Worm (Caenorhabditis elegans) whole organism, mixed stage, embryonic: ENCODE measurements around the gene hum-4.

Experiments used
- M03D4.4 ChIP-seq: sonication (generic microtip); optimal IDR thresholded peaks from 2 replicates; lab custom pipeline; 2017; ENCODE audit warnings: mild to moderate bottlenecking, missing genetic modification characterization, missing compliant biosample characterization
- blmp-1 ChIP-seq: fragments of 150-350 bp; optimal IDR thresholded peaks from 2 replicates; lab custom pipeline; 2014; ENCODE audit warnings: missing biosample characterization, missing genetic modification characterization
- ceh-39 ChIP-seq: fragments of 150-350 bp; optimal IDR thresholded peaks from 2 replicates; lab custom pipeline; 2014; ENCODE audit warnings: missing biosample characterization, missing genetic modification characterization
- ceh-43 ChIP-seq: fragments of 200-800 bp; sonication (Bioruptor generic); optimal IDR thresholded peaks from 2 replicates; lab custom pipeline; 2018; ENCODE audit warnings: mild to moderate bottlenecking, missing genetic modification characterization, moderate library complexity, missing compliant biosample characterization
- ceh-83 ChIP-seq: fragments of 200-800 bp; sonication (Bioruptor generic); optimal IDR thresholded peaks from 2 replicates; lab custom pipeline; 2018; ENCODE audit warnings: mild to moderate bottlenecking, missing genetic modification characterization, missing compliant biosample characterization
- ces-1 ChIP-seq: fragments of 150-350 bp; optimal IDR thresholded peaks from 2 replicates; lab custom pipeline; 2014; ENCODE audit warnings: missing biosample characterization, missing genetic modification reagents, missing genetic modification characterization
- cnd-1 ChIP-seq: fragments of 200-800 bp; sonication (Bioruptor generic); optimal IDR thresholded peaks from 2 replicates; lab custom pipeline; 2018; ENCODE audit warnings: mild to moderate bottlenecking, missing genetic modification characterization, missing compliant biosample characterization
- drap-1 ChIP-seq: fragments of 200-800 bp; sonication (Bioruptor generic); optimal IDR thresholded peaks from 3 replicates; lab custom pipeline; 2018; ENCODE audit warnings: mild to moderate bottlenecking, missing genetic modification characterization, missing compliant biosample characterization
- elt-1 ChIP-seq: sonication (generic microtip); optimal IDR thresholded peaks from 2 replicates; lab custom pipeline; 2017; ENCODE audit warnings: missing genetic modification characterization, mild to moderate bottlenecking, missing compliant biosample characterization, antibody characterized with exemption, moderate library complexity, borderline replicate concordance; ENCODE audit not compliant: insufficient read depth
- elt-3 ChIP-seq: fragments of 150-350 bp; optimal IDR thresholded peaks from 2 replicates; lab custom pipeline; 2014; ENCODE audit warnings: missing biosample characterization, missing genetic modification characterization
- flh-1 ChIP-seq: fragments of 200-800 bp; sonication (Bioruptor generic); optimal IDR thresholded peaks from 2 replicates; lab custom pipeline; 2018; ENCODE audit warnings: mild to moderate bottlenecking, missing genetic modification characterization, moderate library complexity, missing compliant biosample characterization
- ham-2 ChIP-seq: fragments of 200-800 bp; sonication (Bioruptor generic); optimal IDR thresholded peaks from 2 replicates; lab custom pipeline; 2018; ENCODE audit warnings: mild to moderate bottlenecking, missing genetic modification characterization, missing compliant biosample characterization
- hlh-1 ChIP-seq: fragments of 150-350 bp; optimal IDR thresholded peaks from 2 replicates; lab custom pipeline; 2014; ENCODE audit warnings: missing biosample characterization, missing genetic modification reagents, missing genetic modification characterization
- lin-13 ChIP-seq: fragments of 150-350 bp; optimal IDR thresholded peaks from 2 replicates; lab custom pipeline; 2014; ENCODE audit warnings: missing biosample characterization, missing genetic modification characterization
- lin-32 ChIP-seq: fragments of 200-800 bp; sonication (Bioruptor generic); optimal IDR thresholded peaks from 2 replicates; lab custom pipeline; 2018; ENCODE audit warnings: mild to moderate bottlenecking, missing genetic modification characterization, missing compliant biosample characterization
- lsy-2 ChIP-seq: fragments of 150-350 bp; optimal IDR thresholded peaks from 2 replicates; lab custom pipeline; 2014; ENCODE audit warnings: missing biosample characterization, missing genetic modification characterization
- mab-5 ChIP-seq: fragments of 150-350 bp; optimal IDR thresholded peaks from 2 replicates; lab custom pipeline; 2014; ENCODE audit warnings: missing biosample characterization, missing genetic modification characterization
- mep-1 ChIP-seq: fragments of 150-350 bp; optimal IDR thresholded peaks from 2 replicates; lab custom pipeline; 2017; ENCODE audit warnings: missing biosample characterization, missing genetic modification reagents, missing genetic modification characterization, inconsistent platforms
- mls-2 ChIP-seq: sonication (generic microtip); optimal IDR thresholded peaks from 2 replicates; lab custom pipeline; 2016; ENCODE audit warnings: mild to moderate bottlenecking, missing genetic modification characterization, moderate library complexity, missing compliant biosample characterization
- nhr-12 ChIP-seq: fragments of 150-350 bp; optimal IDR thresholded peaks from 2 replicates; lab custom pipeline; 2014; ENCODE audit warnings: missing biosample characterization, missing genetic modification characterization
- nhr-2 ChIP-seq: fragments of 150-350 bp; optimal IDR thresholded peaks from 2 replicates; lab custom pipeline; 2014; ENCODE audit warnings: missing biosample characterization, missing genetic modification characterization
- nhr-237 ChIP-seq: fragments of 150-350 bp; optimal IDR thresholded peaks from 2 replicates; lab custom pipeline; 2014; ENCODE audit warnings: missing biosample characterization, missing genetic modification characterization
- nhr-28 ChIP-seq: fragments of 150-350 bp; optimal IDR thresholded peaks from 2 replicates; lab custom pipeline; 2014; ENCODE audit warnings: missing biosample characterization, missing genetic modification characterization
- sem-2 ChIP-seq: fragments of 200-800 bp; sonication (Bioruptor generic); optimal IDR thresholded peaks from 2 replicates; lab custom pipeline; 2018; ENCODE audit warnings: mild to moderate bottlenecking, missing genetic modification characterization, missing compliant biosample characterization
- snpc-4 ChIP-seq: fragments of 150-350 bp; optimal IDR thresholded peaks from 2 replicates; lab custom pipeline; 2014; ENCODE audit warnings: missing biosample characterization, missing genetic modification characterization
- tbx-8 ChIP-seq: fragments of 200-800 bp; sonication (Bioruptor generic); optimal IDR thresholded peaks from 2 replicates; lab custom pipeline; 2018; ENCODE audit warnings: mild to moderate bottlenecking, missing genetic modification characterization, moderate library complexity, missing compliant biosample characterization
- unc-120 ChIP-seq: sonication (generic microtip); optimal IDR thresholded peaks from 2 replicates; lab custom pipeline; 2017; ENCODE audit warnings: missing genetic modification characterization, missing compliant biosample characterization; ENCODE audit not compliant: poor library complexity, severe bottlenecking
- unc-39 ChIP-seq: fragments of 150-350 bp; optimal IDR thresholded peaks from 2 replicates; lab custom pipeline; 2014; ENCODE audit warnings: missing biosample characterization, missing genetic modification characterization
- unc-62 ChIP-seq: fragments of 150-350 bp; optimal IDR thresholded peaks from 2 replicates; lab custom pipeline; 2014; ENCODE audit warnings: missing biosample characterization, missing genetic modification reagents, missing genetic modification characterization
- zip-8 ChIP-seq: fragments of 150-350 bp; optimal IDR thresholded peaks from 2 replicates; lab custom pipeline; 2014; ENCODE audit warnings: missing biosample characterization, missing genetic modification characterization
- ztf-11 ChIP-seq: fragments of 150-350 bp; optimal IDR thresholded peaks from 2 replicates; lab custom pipeline; 2014; ENCODE audit warnings: missing biosample characterization, missing genetic modification characterization

Gene hum-4

ce11 chrX:11437716-11438115, 4.3 kb upstream of the hum-4 start:
- TF ChIP-seq ceh-43 (GFP tag; lab: Kevin White, UChicago) (no peak), M03D4.4 (tag; lab: Kevin White, UChicago) (no peak), snpc-4 (tag; lab: Kevin White, UChicago) (no peak), ceh-83 (GFP tag; lab: Kevin White, UChicago) (no peak), zip-8 (no peak), drap-1 (GFP tag; lab: Kevin White, UChicago) (no peak), nhr-237 (no peak), nhr-28 (no peak), lin-13 (no peak)

DNA sequence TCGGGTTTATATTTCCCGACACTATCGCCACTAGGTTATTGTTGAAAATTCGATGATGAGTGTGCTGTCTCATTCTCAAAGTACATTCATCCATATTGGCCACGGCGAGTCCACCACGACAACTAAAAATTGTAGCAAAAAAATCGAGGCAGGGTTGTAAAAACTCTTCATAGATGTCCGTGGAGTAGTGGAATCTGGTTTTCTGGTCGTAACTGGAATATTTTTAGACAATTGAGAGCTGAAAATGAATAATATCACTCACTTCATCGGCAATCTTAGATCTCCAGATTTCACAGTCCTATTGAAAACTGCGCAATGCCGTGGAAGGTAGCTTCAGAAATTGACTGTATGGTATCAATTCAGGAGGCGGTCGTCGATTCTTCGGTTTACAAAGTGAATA, 2.1 kb upstream of the hum-4 start:
- no peak for TF ChIP-seq ces-1
- no peak for TF ChIP-seq flh-1 (GFP tag; lab: Kevin White, UChicago)
- no peak for TF ChIP-seq unc-120 (tag; lab: Kevin White, UChicago)
- no peak for TF ChIP-seq blmp-1
- no peak for TF ChIP-seq ceh-83 (GFP tag; lab: Kevin White, UChicago)
- TF ChIP-seq mls-2 (tag; lab: Kevin White, UChicago): no peak
- no peak for TF ChIP-seq lsy-2 (tag; lab: Kevin White, UChicago)
- TF ChIP-seq tbx-8: no peak
- TF ChIP-seq lin-13: no peak
- no peak for TF ChIP-seq nhr-237
- TF ChIP-seq sem-2 (GFP tag; lab: Kevin White, UChicago): no peak
- TF ChIP-seq ztf-11 (tag; lab: Kevin White, UChicago): no peak
- TF ChIP-seq mab-5 (tag; lab: Kevin White, UChicago): no peak
- no peak for TF ChIP-seq M03D4.4 (tag; lab: Kevin White, UChicago)
- TF ChIP-seq unc-39 (tag; lab: Kevin White, UChicago): no peak
- no peak for TF ChIP-seq nhr-28
- TF ChIP-seq ham-2: no peak
- TF ChIP-seq mep-1 (tag; lab: Kevin White, UChicago): no peak
- TF ChIP-seq zip-8: no peak
- TF ChIP-seq unc-62 (GFP tag; lab: Kevin White, UChicago): no peak

DNA sequence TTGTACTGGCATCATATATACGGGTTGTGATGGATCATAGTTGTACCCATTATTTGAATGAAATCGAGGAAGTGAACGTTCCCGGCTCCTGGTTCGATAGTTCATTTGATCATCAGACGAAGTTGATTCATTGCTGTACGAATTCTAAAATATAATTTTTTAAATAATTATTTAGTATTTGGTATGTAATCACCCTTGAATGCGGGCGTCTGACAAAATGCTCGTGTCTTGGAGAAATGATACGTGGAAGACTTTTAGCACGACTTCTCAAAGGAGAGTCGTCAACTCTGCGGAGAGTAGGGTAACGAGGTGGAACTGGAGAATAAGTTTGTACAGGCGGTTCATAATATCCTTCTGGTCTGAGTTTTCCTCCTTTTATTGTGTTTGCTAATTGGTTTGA, 5.8 kb downstream of the hum-4 start:
- TF ChIP-seq nhr-12 (tag; lab: Kevin White, UChicago): no peak
- TF ChIP-seq lin-13: no peak
- no peak for TF ChIP-seq unc-62 (GFP tag; lab: Kevin White, UChicago)
- TF ChIP-seq nhr-2 (tag; lab: Kevin White, UChicago): no peak
- no peak for TF ChIP-seq cnd-1
- no peak for TF ChIP-seq elt-1 (tag; lab: Kevin White, UChicago)

- TF ChIP-seq ztf-11 (tag; lab: Kevin White, UChicago): no peak
- no peak for TF ChIP-seq ces-1
- TF ChIP-seq ham-2: no peak
- no peak for TF ChIP-seq unc-62 (GFP tag; lab: Kevin White, UChicago)
- no peak for TF ChIP-seq elt-1 (tag; lab: Kevin White, UChicago)
- TF ChIP-seq mep-1 (tag; lab: Kevin White, UChicago): no peak
- TF ChIP-seq ceh-83 (GFP tag; lab: Kevin White, UChicago): no peak
- TF ChIP-seq lin-32 (GFP tag; lab: Kevin White, UChicago): no peak
Measured at ce11 chrX:11426647-11427046, 6.7 kb downstream of the hum-4 start.

ce11 chrX:11419988-11420387, 13.4 kb downstream of the hum-4 start, which contains the start of gene F46C3.6:
Gene F46C3.6, minus strand, starts transcription at chrX:11420074.
- TF ChIP-seq ham-2 (no peak), hlh-1 (tag; lab: Kevin White, UChicago) (no peak), ceh-83 (GFP tag; lab: Kevin White, UChicago) (no peak)

DNA sequence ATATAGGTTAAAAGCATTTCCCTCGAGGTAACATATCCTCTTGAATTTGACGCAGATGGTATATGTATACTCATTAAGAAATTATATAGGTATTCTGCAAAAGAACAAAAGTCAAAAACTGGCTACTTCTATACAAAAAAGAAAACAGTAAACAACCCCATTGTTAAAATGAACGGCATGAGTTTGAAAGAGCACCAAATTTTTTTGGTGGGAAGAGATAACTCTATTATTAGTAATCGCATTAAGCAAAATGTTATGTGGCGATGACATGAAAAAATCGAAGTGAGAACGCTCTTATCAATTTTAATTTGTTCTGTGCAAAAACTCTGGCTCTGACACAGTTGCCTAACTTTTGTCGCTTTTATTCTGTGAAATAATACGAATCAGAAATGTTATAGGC, 14.7 kb downstream of the hum-4 start, which contains the start of gene F46C3.2:
Gene F46C3.2, minus strand, starts transcription at position 101 of the 400 bp plus-strand sequence.
- TF ChIP-seq ceh-39 (tag; lab: Kevin White, UChicago) (no peak), flh-1 (GFP tag; lab: Kevin White, UChicago) (no peak), nhr-237 (no peak), zip-8 (no peak), ceh-43 (GFP tag; lab: Kevin White, UChicago) (no peak), drap-1 (GFP tag; lab: Kevin White, UChicago) (no peak), mep-1 (tag; lab: Kevin White, UChicago) (no peak), snpc-4 (tag; lab: Kevin White, UChicago) (no peak), nhr-28 (no peak), elt-3 (tag; lab: Kevin White, UChicago) (no peak), M03D4.4 (tag; lab: Kevin White, UChicago) (no peak), ceh-83 (GFP tag; lab: Kevin White, UChicago) (no peak), nhr-12 (tag; lab: Kevin White, UChicago) (no peak), lin-13 (no peak), mls-2 (tag; lab: Kevin White, UChicago) (no peak), sem-2 (GFP tag; lab: Kevin White, UChicago) (no peak), ces-1 (no peak)
